Fruit fly (Drosophila melanogaster) whole organism: ENCODE results near the gene CG7443.

Experiments
- CG8478 ChIP-seq: fragments of >200 bp; optimal IDR thresholded peaks from 2 replicates; lab custom pipeline; 2018; ENCODE audit warnings: inconsistent platforms
- Dll ChIP-seq: fragments of >200 bp; optimal IDR thresholded peaks from 2 replicates; lab custom pipeline; 2017
- EcR ChIP-seq, 2 experiments: fragments of >200 bp; optimal IDR thresholded peaks; 2 replicates each; lab custom pipeline; 2017; ENCODE audit warnings: missing biosample characterization in 2 of 2, missing genetic modification characterization in 2 of 2, missing genetic modification reagents in 2 of 2
- pan ChIP-seq: fragments of >200 bp; optimal IDR thresholded peaks from 2 replicates; lab custom pipeline; 2017
- psq ChIP-seq: fragments of >200 bp; optimal IDR thresholded peaks from 2 replicates; lab custom pipeline; 2017
- usp ChIP-seq: fragments of >200 bp; optimal IDR thresholded peaks from 2 replicates; lab custom pipeline; 2017; ENCODE audit warnings: missing biosample characterization, missing genetic modification characterization, mixed read lengths

CG7443 gene

DNA sequence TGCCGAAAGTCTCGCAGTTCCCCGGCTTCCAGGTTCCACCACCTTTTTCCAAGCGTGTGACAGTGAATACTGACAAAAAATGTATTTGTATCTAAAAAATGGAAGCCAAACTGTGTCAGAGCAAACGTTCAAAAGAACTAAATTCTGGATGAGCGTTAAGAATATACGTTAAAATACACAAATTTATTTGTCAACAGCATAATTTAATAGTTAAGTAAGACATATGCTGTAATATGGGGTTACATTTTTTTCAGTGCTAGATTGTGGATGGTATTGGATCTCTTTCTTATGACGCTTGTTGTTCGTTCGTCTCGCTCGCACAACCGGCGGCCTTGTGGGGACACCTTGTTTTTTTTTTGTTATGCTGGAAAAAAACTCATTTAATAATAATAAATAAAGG, 31.5 kb downstream of the CG7443 start:
- TF ChIP-seq CG8478 (lab: Kevin White, UChicago) (no peak), Dll (lab: Kevin White, UChicago) (no peak), pan (lab: Kevin White, UChicago) (no peak), usp (GFP tag; lab: Kevin White, UChicago) (no peak), EcR (GFP tag; optimal IDR thresholded peaks at IDR 0.05; lab: Kevin White, UChicago) (no peak), psq (lab: Kevin White, UChicago) (no peak)

DNA sequence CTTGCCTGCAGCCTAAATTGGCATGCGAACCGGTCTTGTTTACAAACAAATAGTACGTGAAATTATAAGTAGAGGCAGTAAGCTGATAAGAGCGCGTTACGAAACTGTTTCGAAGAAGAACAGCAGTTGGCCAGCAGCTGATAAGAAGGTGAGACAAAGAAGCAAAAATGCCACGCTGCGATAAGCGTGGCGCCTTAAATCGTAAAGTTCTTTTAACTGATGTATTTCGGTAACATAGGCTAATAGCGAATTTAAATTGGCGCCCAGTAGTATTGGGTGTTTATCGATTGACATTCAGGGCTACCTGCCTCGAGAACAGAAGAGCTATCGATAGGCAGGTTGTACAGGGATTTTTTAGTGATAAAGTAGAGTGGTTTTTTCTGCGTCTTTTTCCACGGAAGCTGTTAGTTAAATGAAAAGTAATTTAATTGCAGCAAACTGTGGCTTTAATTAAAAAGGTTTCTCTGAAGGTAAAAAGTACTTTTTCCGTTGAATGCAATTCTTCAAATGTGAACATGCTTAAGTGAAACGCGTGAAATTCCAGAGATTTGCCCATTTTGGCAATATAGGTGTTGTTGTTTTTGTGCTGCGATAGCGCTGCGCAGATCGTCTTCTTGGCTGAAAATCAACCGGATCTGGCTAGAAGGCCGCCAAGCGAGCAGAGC, 32.6 kb downstream of the CG7443 start, which contains the start of gene stck:
Gene stck, plus strand, starts transcription at position 353 of the 665 bp plus-strand sequence.
- TF ChIP-seq pan (lab: Kevin White, UChicago) (no peak), psq (lab: Kevin White, UChicago) (no peak), CG8478 (lab: Kevin White, UChicago) (no peak), usp (GFP tag; lab: Kevin White, UChicago) (no peak), EcR (GFP tag; optimal IDR thresholded peaks at IDR 0.05; lab: Kevin White, UChicago) (no peak), Dll (lab: Kevin White, UChicago) (no peak)

DNA sequence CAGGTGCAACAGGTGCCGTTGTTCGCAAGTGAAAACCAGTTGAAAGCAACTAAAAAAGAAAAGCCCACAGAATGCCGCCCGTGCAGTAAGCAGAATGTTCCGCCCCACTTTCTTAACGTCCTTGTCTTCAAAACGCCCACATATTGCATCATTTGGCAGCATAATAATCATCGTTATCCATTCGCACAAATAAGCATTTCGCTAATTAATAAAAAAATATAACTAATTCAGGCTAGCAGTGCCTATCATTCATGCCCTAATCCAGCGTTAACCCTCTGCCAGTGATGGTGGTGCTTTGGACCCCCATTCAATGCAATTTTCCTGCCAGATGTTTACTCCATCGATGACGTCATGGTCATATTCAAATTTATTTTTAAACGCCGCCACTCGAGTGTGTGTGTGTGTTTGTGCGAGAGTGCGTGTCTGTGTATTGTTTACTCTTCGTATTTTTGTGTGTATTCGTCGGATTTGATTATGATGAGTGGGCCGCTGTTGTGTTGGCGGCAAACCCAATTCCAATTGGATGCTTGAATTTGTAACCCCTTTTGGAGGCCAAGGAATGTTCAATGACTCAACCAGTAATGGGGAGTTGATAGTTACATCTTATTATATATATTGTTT, 33.4 kb downstream of the CG7443 start:
- TF ChIP-seq CG8478 (lab: Kevin White, UChicago) (no peak), pan (lab: Kevin White, UChicago) (no peak), psq (lab: Kevin White, UChicago) (no peak), Dll (lab: Kevin White, UChicago) (no peak), usp (GFP tag; lab: Kevin White, UChicago) (no peak), EcR (GFP tag; optimal IDR thresholded peaks at IDR 0.05; lab: Kevin White, UChicago) (no peak)

DNA sequence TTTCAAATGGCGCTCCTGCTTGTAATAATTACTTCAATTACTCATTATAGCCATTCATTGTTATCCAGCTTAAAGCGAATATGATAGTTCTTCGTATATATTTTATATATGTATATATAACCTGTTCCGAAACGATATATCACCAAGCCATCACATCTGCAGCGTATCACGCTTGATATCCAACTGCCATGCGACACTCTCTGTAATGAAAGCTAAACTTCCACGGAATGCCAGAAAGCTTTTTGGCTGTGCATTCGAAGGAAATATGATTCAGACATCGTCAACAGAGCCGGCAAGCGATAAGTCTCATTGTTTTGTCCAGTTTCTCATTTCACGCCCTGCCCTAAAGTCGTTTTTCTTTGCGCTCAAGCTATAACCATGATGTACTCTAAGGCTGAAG, 33.9 kb downstream of the CG7443 start:
- TF ChIP-seq CG8478 (lab: Kevin White, UChicago) (no peak), Dll (lab: Kevin White, UChicago) (no peak), usp (GFP tag; lab: Kevin White, UChicago) (no peak), pan (lab: Kevin White, UChicago) (no peak), EcR (GFP tag; optimal IDR thresholded peaks at IDR 0.05; lab: Kevin White, UChicago) (no peak), psq (lab: Kevin White, UChicago) (no peak)

DNA sequence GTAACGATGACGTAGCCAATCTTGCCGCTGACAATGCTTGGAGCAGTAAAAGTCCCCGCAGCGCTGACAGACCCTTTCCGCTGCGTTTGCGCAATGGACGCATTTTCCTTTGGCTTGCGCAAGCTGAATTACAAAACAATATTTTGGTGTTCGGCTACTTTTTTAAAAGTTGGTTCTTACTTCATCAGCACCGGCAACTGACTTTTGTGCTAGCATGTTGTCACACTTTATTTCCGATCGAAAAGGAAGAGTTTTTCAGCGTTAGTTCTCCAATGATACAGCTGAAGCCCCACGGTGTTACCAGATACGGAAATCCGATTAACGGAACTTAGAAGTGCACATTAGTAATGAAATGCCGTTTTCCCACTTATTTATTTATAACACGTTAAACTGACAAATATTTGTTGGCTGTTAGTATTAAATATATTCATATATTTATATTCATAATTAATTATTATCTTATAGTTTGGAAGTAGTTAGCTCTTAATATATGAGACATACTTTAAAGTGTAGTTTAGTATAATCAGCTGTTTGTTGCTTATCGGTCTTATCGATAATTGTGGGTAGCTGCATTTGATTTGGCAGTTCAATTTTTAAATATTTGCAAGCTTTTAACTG, 38.3 kb downstream of the CG7443 start, which contains the start of the genes Veneno and CG7963:
Gene Veneno, minus strand, starts transcription at position 296 of the 618 bp plus-strand sequence.
Gene CG7963, plus strand, starts transcription at position 568 of the 618 bp plus-strand sequence.
- TF ChIP-seq EcR (GFP tag; optimal IDR thresholded peaks at IDR 0.05; lab: Kevin White, UChicago) (no peak), CG8478 (lab: Kevin White, UChicago) (no peak), pan (lab: Kevin White, UChicago) (no peak), psq (lab: Kevin White, UChicago) (no peak), usp (GFP tag; lab: Kevin White, UChicago) (no peak), Dll (lab: Kevin White, UChicago) (no peak)

DNA sequence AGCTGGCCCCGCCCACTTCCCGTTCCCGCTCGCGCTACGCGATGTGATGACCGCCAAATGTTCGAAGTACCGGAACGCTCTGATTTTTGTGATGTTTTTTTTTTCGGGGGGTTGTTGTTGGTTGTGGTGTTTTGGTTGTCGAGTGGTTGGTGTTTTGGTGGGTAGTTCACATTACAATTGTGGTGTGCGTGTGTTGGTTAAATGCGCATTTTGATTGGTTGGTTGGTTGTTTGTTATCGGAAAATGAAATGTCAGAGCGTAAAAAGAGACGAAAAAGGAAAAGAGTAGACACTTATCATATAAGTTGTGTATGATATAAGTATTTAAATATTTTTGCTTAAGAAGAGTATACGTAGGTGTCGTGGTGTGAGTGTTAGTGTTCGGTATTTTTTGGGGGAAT, 44.4 kb downstream of the CG7443 start:
- no peak for TF ChIP-seq usp (GFP tag; lab: Kevin White, UChicago)
- no peak for TF ChIP-seq pan (lab: Kevin White, UChicago)
- TF ChIP-seq EcR (GFP tag; optimal IDR thresholded peaks at IDR 0.05; lab: Kevin White, UChicago) = no peak
- no peak for TF ChIP-seq psq (lab: Kevin White, UChicago)
- no peak for TF ChIP-seq Dll (lab: Kevin White, UChicago)
- no peak for TF ChIP-seq CG8478 (lab: Kevin White, UChicago)
